Worm (Caenorhabditis elegans): Measurements from ENCODE around the gene F25E5.1.

- no peak for TF ChIP-seq skn-1 (tag; optimal IDR thresholded peaks at IDR 0.05)
- TF ChIP-seq elt-2 (tag; optimal IDR thresholded peaks at IDR 0.05): no peak
- no peak for TF ChIP-seq lin-15B (tag; optimal IDR thresholded peaks at IDR 0.05)
- no peak for TF ChIP-seq daf-12 (tag; optimal IDR thresholded peaks at IDR 0.05)
- no peak for TF ChIP-seq unc-62 (GFP tag; optimal IDR thresholded peaks at IDR 0.05)
- TF ChIP-seq snpc-4 (tag; optimal IDR thresholded peaks at IDR 0.05): no peak
- no peak for TF ChIP-seq ZK546.5 (tag; optimal IDR thresholded peaks at IDR 0.05)
- no peak for TF ChIP-seq nhr-237 (tag; optimal IDR thresholded peaks at IDR 0.05)
- TF ChIP-seq lin-39 (tag; optimal IDR thresholded peaks at IDR 0.05): no peak
- TF ChIP-seq zag-1 (tag; optimal IDR thresholded peaks at IDR 0.05): no peak
Measured at ce11 chrV:7455008-7455407, 10.7 kb upstream of the F25E5.1 start, which contains the start of gene F25E5.2.

Measured in whole organism, L3 larva.